Fruit fly (Drosophila melanogaster) whole organism, embryonic: ENCODE data around the gene CG4972.

Experiments used
- Bgb ChIP-seq: fragments of 200-800 bp; sonication (Bioruptor generic); IDR thresholded peaks from 2 replicates; pipeline ENCODE4 v1.3.6; 2022; ENCODE audit warnings: missing biosample characterization, missing genetic modification characterization; ENCODE audit not compliant: partially characterized antibody
- CG3163 ChIP-seq: fragments of 200-800 bp; sonication (Bioruptor generic); optimal IDR thresholded peaks from 3 replicates; lab custom pipeline; 2016; ENCODE audit warnings: missing biosample characterization, missing genetic modification characterization
- Dip2 ChIP-seq: fragments of 200-800 bp; sonication (Bioruptor generic); IDR thresholded peaks from 2 replicates; pipeline ENCODE4 v1.3.6; 2022; ENCODE audit warnings: missing biosample characterization, missing genetic modification characterization
- Elba2 ChIP-seq: fragments of 200-800 bp; sonication (Bioruptor generic); optimal IDR thresholded peaks from 3 replicates; lab custom pipeline; 2016; ENCODE audit warnings: missing biosample characterization, missing genetic modification characterization
- HmgD ChIP-seq: fragments of 200-800 bp; sonication (Bioruptor generic); optimal IDR thresholded peaks from 3 replicates; lab custom pipeline; 2016; ENCODE audit warnings: missing biosample characterization, missing genetic modification characterization
- eve ChIP-seq, 2 experiments: fragments of >200 bp; optimal IDR thresholded peaks; 2 replicates each; lab custom pipeline; 2017; ENCODE audit warnings: missing biosample characterization in 2 of 2, missing genetic modification characterization in 2 of 2
- wek ChIP-seq: fragments of 200-800 bp; sonication (Bioruptor generic); optimal IDR thresholded peaks from 3 replicates; lab custom pipeline; 2018; ENCODE audit warnings: missing biosample characterization, mild to moderate bottlenecking, missing genetic modification characterization, moderate library complexity

DNA sequence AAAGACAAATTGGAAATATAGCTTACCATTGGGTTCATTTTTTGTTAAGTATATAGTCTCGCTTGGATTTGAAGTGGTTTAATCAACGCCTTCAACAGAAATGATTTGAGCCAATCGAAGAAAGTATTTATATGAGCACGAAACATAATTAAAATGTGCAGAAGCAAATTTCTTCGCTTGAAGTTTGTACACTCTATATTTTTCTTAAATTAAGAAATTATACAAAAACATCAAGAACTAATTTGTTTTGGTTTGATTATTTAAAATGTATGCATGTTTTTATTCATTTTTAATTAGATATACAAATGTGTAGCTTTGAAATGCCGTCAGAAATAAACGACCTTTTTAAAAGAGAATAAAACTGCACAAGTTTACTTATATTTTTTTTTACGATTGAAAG is 12.7 kb upstream of the CG4972 start, which contains the start of gene CG13138:
- TF ChIP-seq Dip2 (GFP tag; lab: Robert Waterston, UW) = no peak
- no peak for TF ChIP-seq Elba2 (GFP tag; lab: Kevin White, UChicago)
- no peak for TF ChIP-seq CG3163 (GFP tag; lab: Kevin White, UChicago)
- TF ChIP-seq HmgD (GFP tag; lab: Kevin White, UChicago) = no peak
- TF ChIP-seq wek (GFP tag; lab: Kevin White, UChicago) = no peak
- no peak for TF ChIP-seq eve (GFP tag; optimal IDR thresholded peaks at IDR 0.05; lab: Kevin White, UChicago)
- TF ChIP-seq Bgb (GFP tag; lab: Robert Waterston, UW) = no peak
